Worm (Caenorhabditis elegans) whole organism, midembryonic: Measurements from ENCODE around the gene Y82E9BR.10.
"Not testable (repeated sequence)": the region's sequence is repeated elsewhere in the genome, so short reads cannot be mapped to it uniquely, and the experiment has no call there.

ENCODE experiments used
- T22C8.4 ChIP-seq: fragments of 200-800 bp; sonication (Bioruptor generic); IDR thresholded peaks from 2 replicates; pipeline ENCODE4 v1.3.6; 2022; ENCODE audit warnings: missing genetic modification characterization, missing compliant biosample characterization
- cog-1 ChIP-seq: sonication (generic microtip); optimal IDR thresholded peaks from 2 replicates; lab custom pipeline; 2016; ENCODE audit warnings: missing genetic modification characterization, missing compliant biosample characterization
- flt-1 ChIP-seq: fragments of 200-800 bp; sonication (Bioruptor generic); IDR thresholded peaks from 2 replicates; pipeline ENCODE4 v1.3.6; 2022; ENCODE audit warnings: missing genetic modification characterization, missing compliant biosample characterization
- klf-2 ChIP-seq: fragments of 200-800 bp; sonication (Bioruptor generic); conservative IDR thresholded peaks from 2 replicates; pipeline ENCODE4 v1.3.6; 2022; ENCODE audit warnings: missing genetic modification reagents, missing genetic modification characterization, missing compliant biosample characterization
- med-1 ChIP-seq: sonication (generic microtip); optimal IDR thresholded peaks from 2 replicates; lab custom pipeline; 2017; ENCODE audit warnings: missing genetic modification characterization, mild to moderate bottlenecking, missing compliant biosample characterization, antibody characterized with exemption, missing genetic modification reagents; ENCODE audit not compliant: insufficient read depth
- ref-1 ChIP-seq: fragments of 200-800 bp; sonication (Bioruptor generic); conservative IDR thresholded peaks from 2 replicates; pipeline ENCODE4 v1.3.6; 2022; ENCODE audit warnings: missing genetic modification reagents, missing genetic modification characterization, missing compliant biosample characterization
- tab-1 ChIP-seq: fragments of 200-800 bp; sonication (Bioruptor generic); IDR thresholded peaks from 2 replicates; pipeline ENCODE4 v1.3.6; 2022; ENCODE audit warnings: missing genetic modification characterization, missing compliant biosample characterization
- ztf-23 ChIP-seq: fragments of 200-800 bp; sonication (Bioruptor generic); IDR thresholded peaks from 2 replicates; pipeline ENCODE4 v1.3.6; 2022; ENCODE audit warnings: missing genetic modification reagents, missing genetic modification characterization, missing compliant biosample characterization
- ztf-29 ChIP-seq: fragments of 200-800 bp; sonication (Bioruptor generic); IDR thresholded peaks from 2 replicates; pipeline ENCODE4 v1.3.6; 2022; ENCODE audit warnings: missing genetic modification reagents, missing genetic modification characterization, missing compliant biosample characterization

The Y82E9BR.10 gene

ce11 chrIII:1372563-1372962 is 2.8 kb downstream of the Y82E9BR.10 start:
- no peak for TF ChIP-seq med-1 (GFP tag; lab: Kevin White, UChicago)
- no peak for TF ChIP-seq ztf-29 (GFP tag; lab: Robert Waterston, UW)
- no peak for TF ChIP-seq tab-1
- no peak for TF ChIP-seq klf-2 (GFP tag; lab: Robert Waterston, UW)
- TF ChIP-seq ztf-23 (GFP tag; lab: Robert Waterston, UW) = no peak
- TF ChIP-seq cog-1 (tag; lab: Kevin White, UChicago) = no peak
- no peak for TF ChIP-seq T22C8.4
- TF ChIP-seq flt-1 (GFP tag; lab: Robert Waterston, UW) = no peak
- no peak for TF ChIP-seq ref-1

DNA sequence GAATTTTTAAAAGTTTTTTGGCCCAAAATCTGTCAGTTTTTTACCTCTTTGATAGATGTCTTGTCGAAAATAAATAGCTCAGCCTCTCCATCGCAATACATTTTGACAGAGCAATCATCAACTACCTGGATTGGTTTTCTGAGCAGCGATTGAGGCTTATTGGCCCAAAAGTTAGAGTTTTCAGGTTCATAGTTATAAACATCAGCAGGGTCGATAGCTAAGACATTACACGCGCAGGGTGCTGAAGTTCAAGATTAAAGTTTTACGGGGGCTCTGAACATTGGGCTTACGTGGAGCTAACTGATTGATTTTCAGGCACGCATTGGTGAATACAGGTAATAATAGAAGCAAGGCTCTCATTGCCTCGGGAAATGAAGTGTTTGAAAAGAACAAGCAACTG is 15.7 kb downstream of the Y82E9BR.10 start, which contains the start of gene Y82E9BR.9:
TSS of gene Y82E9BR.9 (minus strand) at position 101 of the 400 bp plus-strand sequence.
- TF ChIP-seq flt-1 (GFP tag; lab: Robert Waterston, UW) = no peak
- no peak for TF ChIP-seq cog-1 (tag; lab: Kevin White, UChicago)
- no peak for TF ChIP-seq klf-2 (GFP tag; lab: Robert Waterston, UW)
- no peak for TF ChIP-seq ztf-23 (GFP tag; lab: Robert Waterston, UW)
- TF ChIP-seq ref-1 = no peak
- TF ChIP-seq tab-1 = no peak
- TF ChIP-seq med-1 (GFP tag; lab: Kevin White, UChicago) = no peak
- TF ChIP-seq ztf-29 (GFP tag; lab: Robert Waterston, UW) = no peak
- no peak for TF ChIP-seq T22C8.4

- not testable (repeated sequence) for TF ChIP-seq cog-1 (tag; lab: Kevin White, UChicago); tab-1; ztf-23 (GFP tag; lab: Robert Waterston, UW)
Observed at ce11 chrIII:1357973-1358372, 17.4 kb downstream of the Y82E9BR.10 start, which contains the start of gene Y82E9BR.8. TSS of gene Y82E9BR.8 (minus strand) at chrIII:1358073.

DNA sequence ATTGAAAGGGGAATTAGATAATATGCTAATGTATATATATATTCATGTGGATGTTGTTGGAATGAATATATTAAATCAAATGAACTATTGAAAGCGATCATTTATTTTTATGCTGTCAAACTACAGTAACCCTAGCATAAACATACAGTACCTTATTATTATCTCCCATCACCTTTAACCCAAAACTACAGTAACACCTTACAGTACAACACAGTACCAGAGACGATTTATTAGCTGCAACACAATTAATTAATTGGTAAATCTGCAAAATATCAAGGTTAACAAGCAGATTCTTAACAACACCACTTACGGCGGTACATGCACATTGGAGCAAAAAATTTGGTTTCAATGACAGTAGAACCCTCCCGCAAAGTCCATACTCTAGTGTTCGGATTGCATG is 20.1 kb downstream of the Y82E9BR.10 start, which contains the start of gene Y82E9BL.1:
TSS of gene Y82E9BL.1 (minus strand) at position 101 of the 400 bp plus-strand sequence.
- TF ChIP-seq tab-1 = no peak
- TF ChIP-seq ref-1 = no peak
- no peak for TF ChIP-seq ztf-29 (GFP tag; lab: Robert Waterston, UW)
- no peak for TF ChIP-seq T22C8.4
- no peak for TF ChIP-seq flt-1 (GFP tag; lab: Robert Waterston, UW)
- no peak for TF ChIP-seq med-1 (GFP tag; lab: Kevin White, UChicago)
- no peak for TF ChIP-seq cog-1 (tag; lab: Kevin White, UChicago)
- no peak for TF ChIP-seq ztf-23 (GFP tag; lab: Robert Waterston, UW)
- no peak for TF ChIP-seq klf-2 (GFP tag; lab: Robert Waterston, UW)

ce11 chrIII:1354523-1354922 is 20.9 kb downstream of the Y82E9BR.10 start:
- TF ChIP-seq ztf-29 (GFP tag; lab: Robert Waterston, UW) = no peak
- TF ChIP-seq ref-1 = no peak
- no peak for TF ChIP-seq cog-1 (tag; lab: Kevin White, UChicago)
- no peak for TF ChIP-seq klf-2 (GFP tag; lab: Robert Waterston, UW)
- no peak for TF ChIP-seq flt-1 (GFP tag; lab: Robert Waterston, UW)
- TF ChIP-seq T22C8.4 = no peak
- no peak for TF ChIP-seq tab-1
- no peak for TF ChIP-seq ztf-23 (GFP tag; lab: Robert Waterston, UW)
- TF ChIP-seq med-1 (GFP tag; lab: Kevin White, UChicago) = no peak

- TF ChIP-seq cog-1 (tag; lab: Kevin White, UChicago) = no peak
- no peak for TF ChIP-seq ref-1
- TF ChIP-seq tab-1 = no peak
- no peak for TF ChIP-seq ztf-23 (GFP tag; lab: Robert Waterston, UW)
- no peak for TF ChIP-seq klf-2 (GFP tag; lab: Robert Waterston, UW)
- TF ChIP-seq flt-1 (GFP tag; lab: Robert Waterston, UW) = no peak
- TF ChIP-seq med-1 (GFP tag; lab: Kevin White, UChicago) = no peak
- no peak for TF ChIP-seq T22C8.4
- no peak for TF ChIP-seq ztf-29 (GFP tag; lab: Robert Waterston, UW)
Observed at ce11 chrIII:1350745-1351144, 24.6 kb downstream of the Y82E9BR.10 start, which contains the start of gene Y82E9BL.3. TSS of gene Y82E9BL.3 (minus strand) at chrIII:1350845.

DNA sequence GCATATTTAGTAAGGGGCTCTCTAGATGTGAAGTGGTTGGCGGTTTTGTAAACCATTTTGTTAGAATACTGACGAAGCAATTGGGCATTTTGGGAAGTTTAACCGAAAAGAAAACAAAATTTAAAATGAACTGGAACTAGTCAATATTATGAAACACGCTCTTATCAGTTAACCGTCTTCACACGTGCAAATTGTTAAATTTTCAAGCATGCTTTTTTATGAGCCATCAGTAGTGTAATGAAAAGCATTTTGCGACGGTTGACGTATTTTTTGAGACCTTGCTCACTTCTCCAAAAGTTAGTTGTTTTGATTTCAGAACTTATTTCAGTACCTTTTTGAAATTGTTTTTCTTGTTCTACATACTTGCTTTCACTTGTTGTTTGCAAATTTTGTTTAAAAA is 26.1 kb downstream of the Y82E9BR.10 start, which contains the start of gene fbxa-25:
TSS of gene fbxa-25 (minus strand) at position 138 of the 400 bp plus-strand sequence.
- TF ChIP-seq ref-1 = no peak
- TF ChIP-seq ztf-29 (GFP tag; lab: Robert Waterston, UW) = no peak
- no peak for TF ChIP-seq flt-1 (GFP tag; lab: Robert Waterston, UW)
- no peak for TF ChIP-seq klf-2 (GFP tag; lab: Robert Waterston, UW)
- no peak for TF ChIP-seq cog-1 (tag; lab: Kevin White, UChicago)
- no peak for TF ChIP-seq T22C8.4
- TF ChIP-seq tab-1 = no peak
- no peak for TF ChIP-seq med-1 (GFP tag; lab: Kevin White, UChicago)
- TF ChIP-seq ztf-23 (GFP tag; lab: Robert Waterston, UW) = no peak

DNA sequence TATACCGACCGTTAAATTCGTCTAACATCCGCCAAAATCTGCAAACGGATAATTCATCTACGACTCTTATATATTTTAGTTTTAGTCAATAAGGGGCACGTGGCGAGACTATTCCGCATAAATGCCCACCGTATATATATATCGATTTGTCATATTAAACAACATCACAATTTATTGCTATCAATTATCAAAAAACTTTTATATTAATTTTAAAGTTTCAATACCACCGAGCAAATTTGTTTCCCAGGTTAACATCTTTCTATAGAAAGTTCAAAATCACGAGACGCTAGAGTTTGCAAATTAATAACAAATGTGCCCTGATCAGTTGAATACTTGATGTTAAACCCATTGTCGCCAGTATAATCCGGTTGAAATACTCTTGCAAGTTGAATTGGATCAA is 27.9 kb downstream of the Y82E9BR.10 start, which contains the start of gene Y82E9BL.5:
TSS of gene Y82E9BL.5 (minus strand) at position 101 of the 400 bp plus-strand sequence.
- TF ChIP-seq med-1 (GFP tag; lab: Kevin White, UChicago) (no peak), ztf-23 (GFP tag; lab: Robert Waterston, UW) (no peak), T22C8.4 (no peak), ref-1 (no peak), flt-1 (GFP tag; lab: Robert Waterston, UW) (no peak)

ce11 chrIII:1347003-1347402 is 28.4 kb downstream of the Y82E9BR.10 start:
- no peak for TF ChIP-seq ztf-29 (GFP tag; lab: Robert Waterston, UW)
- TF ChIP-seq ref-1 = no peak
- no peak for TF ChIP-seq med-1 (GFP tag; lab: Kevin White, UChicago)
- no peak for TF ChIP-seq tab-1
- TF ChIP-seq klf-2 (GFP tag; lab: Robert Waterston, UW) = no peak
- no peak for TF ChIP-seq flt-1 (GFP tag; lab: Robert Waterston, UW)
- TF ChIP-seq T22C8.4 = no peak
- TF ChIP-seq cog-1 (tag; lab: Kevin White, UChicago) = no peak
- no peak for TF ChIP-seq ztf-23 (GFP tag; lab: Robert Waterston, UW)

DNA sequence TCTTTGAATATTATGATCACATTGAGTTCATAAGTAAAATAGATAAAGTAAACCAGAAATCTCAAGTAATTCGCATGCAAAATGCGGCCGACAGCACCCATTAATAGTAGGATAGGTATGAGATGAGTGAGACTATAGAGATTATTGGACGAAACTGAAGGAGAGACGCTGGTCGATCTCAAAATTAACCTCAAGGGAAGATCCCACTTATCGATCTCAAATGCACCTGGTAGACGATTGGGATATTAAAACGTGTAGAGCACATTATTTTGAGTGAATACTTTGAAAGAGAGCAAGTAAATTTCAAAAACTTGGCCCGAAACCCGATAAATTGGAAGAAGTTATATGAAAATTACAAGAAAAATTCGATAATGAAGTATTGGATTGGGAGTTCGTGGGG is 29.7 kb downstream of the Y82E9BR.10 start, which contains the start of gene Y82E9BL.6:
TSS of gene Y82E9BL.6 (minus strand) at position 101 of the 400 bp plus-strand sequence.
- no peak for TF ChIP-seq klf-2 (GFP tag; lab: Robert Waterston, UW)
- no peak for TF ChIP-seq ztf-23 (GFP tag; lab: Robert Waterston, UW)
- TF ChIP-seq tab-1 = no peak
- TF ChIP-seq ref-1 = no peak
- no peak for TF ChIP-seq ztf-29 (GFP tag; lab: Robert Waterston, UW)
- no peak for TF ChIP-seq cog-1 (tag; lab: Kevin White, UChicago)
